Fruit fly (Drosophila melanogaster) S2 (cell line): ENCODE measurements around the gene CG46320.
A peak's percentile ranks its signal among the peaks of the same experiment; 100 is the strongest.

Experiments
- CG8478 ChIP-seq: fragments of >200 bp; optimal IDR thresholded peaks from 2 replicates; lab custom pipeline; 2018
- CTCF ChIP-seq, 2 experiments: fragments of >200 bp; optimal IDR thresholded peaks; 2 replicates each; lab custom pipeline; 2018

CG46320 gene

DNA sequence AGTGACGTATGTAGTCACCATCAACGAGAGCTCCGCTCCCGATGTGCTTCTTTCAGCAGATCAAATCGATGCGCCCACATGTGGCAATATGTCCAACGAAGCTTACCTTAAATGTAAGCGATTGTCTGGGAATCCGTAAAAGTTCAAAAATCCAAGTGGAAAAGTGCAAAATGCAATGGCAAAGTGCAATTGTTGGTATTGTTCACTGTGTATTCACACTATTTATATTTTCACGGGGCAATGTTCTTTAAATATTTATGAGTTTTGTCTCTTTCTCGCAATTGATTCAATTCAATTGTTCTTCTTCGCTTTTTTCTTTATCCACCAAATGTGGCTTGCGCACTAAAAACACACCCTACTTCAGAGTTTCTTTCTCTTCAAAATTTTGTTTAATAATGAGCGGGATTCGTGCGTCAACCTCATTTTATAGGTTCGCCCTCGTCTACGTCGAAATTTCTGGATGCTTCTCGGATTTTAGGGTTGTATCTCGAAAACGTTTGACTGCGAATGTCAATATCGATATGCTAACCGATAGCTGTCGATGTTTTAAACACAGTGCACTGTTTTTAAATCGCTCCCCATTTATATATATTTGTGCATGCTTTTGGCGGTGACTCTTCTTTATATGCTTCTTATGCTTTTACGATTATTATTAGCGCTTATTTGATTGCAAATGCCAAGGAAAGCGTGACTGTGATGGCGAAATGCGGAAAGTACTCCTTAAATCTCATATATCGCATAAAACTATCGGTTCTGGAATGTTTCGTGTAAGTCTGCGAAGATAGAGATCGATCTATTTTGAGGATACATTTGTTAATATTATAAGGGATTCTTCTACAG, 88.0 kb downstream of the CG46320 start, which contains the start of gene DnaJ-1:
Gene DnaJ-1, minus strand, starts transcription at position 450 of the 840 bp plus-strand sequence.
- TF ChIP-seq CG8478 (lab: Kevin White, UChicago) (no peak), CTCF (optimal IDR thresholded peaks at IDR 0.05; lab: Kevin White, UChicago) (peak in 1 of 2 experiments; percentile 13)

DNA sequence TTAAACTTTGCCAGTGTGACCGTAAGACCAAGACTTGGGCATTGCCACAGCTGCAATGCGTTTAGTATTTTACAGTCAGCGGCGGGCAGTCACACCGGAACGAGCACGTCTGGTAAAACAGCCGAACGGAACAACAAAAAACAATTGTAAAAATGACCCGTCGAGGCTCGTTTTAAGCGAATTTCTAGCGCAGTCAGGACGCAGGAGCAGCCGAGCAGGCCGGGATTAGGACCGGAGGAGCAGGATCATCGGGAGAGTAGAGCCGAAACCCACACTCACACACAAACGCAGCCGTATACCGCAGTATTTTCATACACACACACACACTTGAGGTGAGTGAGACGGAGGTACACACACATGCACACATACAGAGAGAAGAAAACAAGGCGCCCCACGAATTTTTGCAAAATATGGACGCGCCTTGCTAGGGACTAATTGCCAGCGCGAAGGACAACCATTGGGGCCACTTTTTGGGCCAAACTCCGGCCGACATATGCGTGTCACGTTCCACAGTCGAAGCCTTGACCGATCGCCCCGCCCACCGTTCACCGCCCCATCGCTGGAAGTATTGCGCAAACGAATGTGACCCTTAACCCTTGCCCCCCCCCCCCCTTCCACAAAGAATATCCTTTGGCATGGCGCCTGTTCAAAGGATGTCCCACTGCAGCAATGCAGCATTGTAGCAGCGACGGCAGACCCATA, 89.1 kb downstream of the CG46320 start, which contains the start of gene Usp47:
Gene Usp47, plus strand, starts transcription at position 71 of the 702 bp plus-strand sequence.
- TF ChIP-seq CG8478 (lab: Kevin White, UChicago) (no peak), CTCF (optimal IDR thresholded peaks at IDR 0.05; lab: Kevin White, UChicago) (peak in 1 of 2 experiments; percentile 26)

DNA sequence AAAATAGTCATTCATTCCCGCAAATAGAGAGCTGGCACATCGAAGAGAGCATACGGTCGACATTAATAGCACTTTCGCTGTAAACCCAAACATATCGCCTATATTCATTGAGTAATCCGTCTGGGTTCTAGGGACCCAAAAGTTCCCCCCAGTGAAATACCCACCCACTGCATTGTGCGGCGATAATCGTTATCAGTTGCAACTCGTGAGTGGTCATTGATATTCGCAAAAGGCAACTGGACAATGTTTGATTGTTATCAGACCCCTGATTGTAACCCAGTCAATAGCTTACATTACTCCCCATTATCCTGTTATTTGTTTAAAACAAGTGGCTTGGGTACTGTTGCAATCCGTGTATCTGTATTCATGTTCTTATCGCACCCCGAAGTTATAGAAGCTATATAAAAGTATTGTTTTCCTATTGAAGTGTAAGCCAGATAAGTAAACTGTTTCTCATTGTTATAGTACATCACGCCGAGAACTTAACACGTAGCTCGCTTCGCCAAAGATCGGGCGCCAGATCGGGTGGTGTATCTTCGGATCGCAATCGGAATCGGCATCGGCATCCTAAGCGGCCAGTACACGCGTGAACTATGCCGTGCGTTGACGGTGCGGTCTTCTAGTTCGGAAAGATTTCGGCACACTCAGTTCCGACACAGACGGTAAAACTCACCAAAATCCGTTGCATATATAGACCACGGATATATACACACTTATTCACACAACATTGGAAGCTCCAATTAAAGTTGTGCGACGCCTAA, 89.9 kb downstream of the CG46320 start:
- TF ChIP-seq CTCF (optimal IDR thresholded peaks at IDR 0.05; lab: Kevin White, UChicago) (no peak), CG8478 (lab: Kevin White, UChicago) (no peak)

DNA sequence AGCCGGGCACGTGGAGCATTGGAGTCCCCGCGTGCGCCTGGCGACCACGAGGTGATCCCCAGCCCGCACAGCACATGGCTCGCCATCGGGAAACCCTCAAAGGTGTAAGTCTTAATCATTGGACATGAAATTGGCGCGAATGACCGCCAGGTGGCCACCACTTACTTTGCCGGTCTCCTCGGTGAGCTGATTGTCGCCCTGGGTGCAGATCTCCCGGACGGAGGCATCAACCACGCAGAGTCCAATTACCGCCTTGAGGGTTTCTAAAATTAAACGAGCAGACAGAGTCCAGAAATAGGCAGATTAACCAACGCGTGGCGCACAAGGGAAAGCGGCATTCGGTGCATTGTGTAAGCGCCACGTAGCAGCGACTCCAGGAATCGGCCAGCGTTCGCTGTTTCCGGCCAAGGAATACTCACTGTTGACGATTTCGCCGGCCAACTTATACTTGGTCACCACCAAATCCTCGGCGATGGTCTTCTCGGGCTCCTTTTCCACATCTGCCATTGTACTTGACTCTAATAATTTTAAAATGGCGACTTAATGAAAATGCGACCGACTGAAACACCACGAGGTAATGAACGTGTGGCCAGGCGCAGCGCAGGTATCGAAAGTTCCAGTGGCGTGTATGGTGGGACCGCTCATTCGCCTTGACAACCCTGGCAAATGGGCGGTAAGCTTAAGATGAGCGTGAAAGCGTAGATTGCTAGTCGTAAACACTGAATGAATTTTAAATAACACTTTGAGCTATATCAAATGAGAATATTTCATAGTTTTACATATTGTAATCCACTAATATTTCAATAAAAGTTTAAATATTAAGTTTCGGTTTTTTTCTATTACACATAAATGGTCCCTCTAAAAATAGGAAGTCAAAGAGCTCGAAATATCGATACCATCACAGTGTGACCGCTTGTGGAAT, 101.3 kb downstream of the CG46320 start, which contains the start of gene CG10576:
Gene CG10576, minus strand, starts transcription at position 781 of the 922 bp plus-strand sequence.
- no peak for TF ChIP-seq CG8478 (lab: Kevin White, UChicago)
- peak; percentile 30 to 59 for TF ChIP-seq CTCF (optimal IDR thresholded peaks at IDR 0.05; lab: Kevin White, UChicago)

DNA sequence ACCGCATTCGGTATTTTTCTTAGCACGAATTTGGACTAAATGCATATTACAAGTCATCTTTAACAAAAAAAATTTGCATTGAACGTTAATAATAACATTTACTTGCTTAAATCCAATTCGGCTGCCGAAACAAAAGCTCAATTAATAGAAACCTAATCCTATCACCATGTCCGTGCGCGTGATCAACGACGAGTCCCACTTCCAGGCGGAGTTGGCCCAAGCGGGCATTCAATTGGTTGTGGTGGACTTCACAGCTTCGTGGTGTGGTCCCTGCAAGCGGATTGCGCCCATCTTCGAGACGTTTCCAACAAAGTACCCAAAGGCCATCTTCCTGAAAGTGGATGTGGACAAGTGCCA, 101.9 kb downstream of the CG46320 start, which contains the start of gene Txl:
Gene Txl, plus strand, starts transcription at position 3 of the 357 bp plus-strand sequence.
- TF ChIP-seq CG8478 (lab: Kevin White, UChicago) (no peak), CTCF (optimal IDR thresholded peaks at IDR 0.05; lab: Kevin White, UChicago) (no peak)

DNA sequence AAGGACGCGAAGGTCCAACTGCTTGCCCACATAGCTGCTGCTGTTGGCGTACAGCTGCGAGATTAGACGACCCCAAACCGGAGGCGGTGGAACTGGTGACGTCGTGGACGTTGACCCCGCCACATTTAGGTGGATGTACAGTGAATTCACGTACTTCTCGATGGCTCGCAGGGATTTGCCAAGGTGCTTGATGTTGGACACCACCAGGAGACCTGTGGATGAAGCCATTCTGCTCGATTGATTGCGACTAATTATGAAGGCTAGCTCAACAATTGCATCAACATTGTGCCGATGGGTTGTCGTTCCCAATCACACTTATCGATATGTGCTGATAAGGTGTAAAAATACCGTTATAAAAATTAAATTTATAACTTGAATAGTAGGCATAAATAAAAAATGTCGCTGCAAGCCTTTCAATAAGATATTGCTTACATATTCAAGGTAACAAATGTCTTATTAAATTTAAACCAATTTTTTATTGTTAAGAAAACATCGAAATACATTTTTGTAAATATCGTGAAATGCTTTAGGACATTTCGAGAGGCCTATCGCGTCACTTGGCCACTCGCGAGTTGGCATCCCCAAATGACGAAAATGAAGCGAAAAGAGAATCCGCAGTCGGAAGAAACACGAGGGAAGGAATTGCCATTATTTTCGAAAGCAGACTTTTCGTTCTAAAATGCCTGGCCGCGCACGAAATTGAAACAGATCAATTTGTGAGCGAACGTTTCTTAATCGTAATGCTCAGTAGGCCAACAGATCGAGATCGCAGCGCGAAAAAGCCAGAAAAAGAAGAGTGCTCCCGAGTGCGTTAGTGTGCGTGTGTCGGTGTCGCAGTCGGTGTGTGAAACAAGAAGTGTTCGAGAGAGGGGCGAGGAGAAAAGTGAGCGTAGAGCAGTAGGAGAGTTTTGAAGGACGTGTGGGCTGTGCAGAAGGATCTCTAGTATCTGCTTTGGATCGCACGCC, 104.9 kb downstream of the CG46320 start, which contains the start of the genes Ppat-Dpck and scny:
Gene Ppat-Dpck, minus strand, starts transcription at position 263 of the 966 bp plus-strand sequence.
Gene scny, plus strand, starts transcription at position 471 of the 966 bp plus-strand sequence.
- TF ChIP-seq CG8478 (lab: Kevin White, UChicago) (no peak), CTCF (optimal IDR thresholded peaks at IDR 0.05; lab: Kevin White, UChicago) (peak in 1 of 2 experiments; percentile 6)

DNA sequence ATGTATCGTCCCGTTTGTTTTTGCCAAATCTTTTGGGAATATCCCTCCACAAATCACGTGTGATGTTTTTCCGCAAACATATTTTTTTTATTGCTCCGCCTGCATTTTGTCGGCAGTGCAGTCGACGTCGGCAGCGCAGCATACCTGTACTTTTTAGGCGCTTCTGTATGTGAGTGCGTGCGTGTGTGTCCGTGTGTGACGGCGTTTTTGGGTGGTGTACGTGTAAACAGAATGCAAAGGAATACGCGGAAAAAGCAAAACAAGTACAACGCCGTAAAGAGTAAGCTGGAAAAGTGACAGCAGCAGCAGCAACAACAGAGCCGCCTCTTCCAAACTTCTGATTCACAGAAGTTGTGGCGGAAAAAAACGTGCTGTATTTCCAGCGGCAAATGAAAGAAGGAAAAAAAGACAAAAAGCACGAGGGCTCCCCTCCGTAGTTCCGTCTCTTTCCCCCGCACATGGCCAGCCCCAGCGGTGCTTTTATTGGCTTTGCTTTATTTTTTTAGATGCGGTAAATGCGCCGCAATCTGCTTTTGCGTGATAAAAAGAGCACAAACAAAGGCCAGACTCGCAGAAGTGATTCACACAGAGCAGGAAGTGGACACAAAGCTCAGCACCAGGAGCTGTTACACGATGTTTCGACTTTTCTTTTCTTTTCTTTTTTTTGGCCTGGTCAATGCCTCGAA, 106.3 kb downstream of the CG46320 start:
- TF ChIP-seq CTCF (optimal IDR thresholded peaks at IDR 0.05; lab: Kevin White, UChicago): no peak
- no peak for TF ChIP-seq CG8478 (lab: Kevin White, UChicago)

DNA sequence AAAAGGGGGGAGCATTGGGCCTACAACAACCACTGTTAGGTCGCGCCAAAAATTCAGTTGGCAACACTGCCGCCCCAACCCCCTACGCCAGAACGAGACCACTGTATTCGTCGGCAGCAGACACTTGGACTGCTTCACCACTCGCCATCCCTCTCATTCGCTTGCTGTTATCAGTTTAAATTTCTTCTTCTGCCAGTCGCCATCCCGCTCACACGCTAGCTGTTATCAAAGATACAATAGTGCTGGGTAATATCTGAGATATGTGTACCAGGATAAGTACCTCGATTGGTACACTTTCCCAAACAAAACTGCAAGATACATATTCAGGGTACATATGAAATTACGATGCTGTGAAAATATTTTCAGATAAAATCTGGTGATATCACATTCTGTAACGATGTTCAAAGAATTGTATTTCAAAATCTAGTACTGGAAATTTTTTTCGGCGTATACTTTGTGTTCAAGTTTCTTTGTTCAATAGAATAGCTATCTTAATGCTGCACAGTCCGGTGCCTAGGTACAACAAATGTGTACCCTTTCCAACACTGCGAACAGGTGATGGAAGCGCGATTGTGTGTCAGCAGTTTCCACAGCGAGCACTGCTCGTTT, 107.0 kb downstream of the CG46320 start:
- TF ChIP-seq CTCF (optimal IDR thresholded peaks at IDR 0.05; lab: Kevin White, UChicago): peak; percentile 38 to 61
- TF ChIP-seq CG8478 (lab: Kevin White, UChicago): no peak

DNA sequence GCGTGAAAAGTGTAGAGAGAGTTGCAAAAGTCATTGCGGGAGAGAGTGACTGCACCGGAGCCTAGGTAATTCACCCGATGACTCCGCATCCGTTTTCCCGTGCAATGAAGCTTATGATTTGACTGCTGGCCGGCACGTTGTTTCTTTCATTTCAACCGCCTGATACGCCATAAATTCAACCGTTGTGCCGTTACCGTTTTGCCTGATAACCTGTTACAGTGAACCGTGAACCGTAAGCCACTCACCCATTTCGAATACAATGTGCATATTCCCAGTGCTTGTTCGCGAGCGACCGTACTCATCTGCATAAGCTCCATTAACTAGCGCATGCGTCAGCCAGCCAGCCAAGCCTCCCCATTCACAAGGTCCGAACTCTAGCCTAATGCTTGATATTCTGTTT, 110.9 kb downstream of the CG46320 start:
- no peak for TF ChIP-seq CTCF (optimal IDR thresholded peaks at IDR 0.05; lab: Kevin White, UChicago)
- no peak for TF ChIP-seq CG8478 (lab: Kevin White, UChicago)

DNA sequence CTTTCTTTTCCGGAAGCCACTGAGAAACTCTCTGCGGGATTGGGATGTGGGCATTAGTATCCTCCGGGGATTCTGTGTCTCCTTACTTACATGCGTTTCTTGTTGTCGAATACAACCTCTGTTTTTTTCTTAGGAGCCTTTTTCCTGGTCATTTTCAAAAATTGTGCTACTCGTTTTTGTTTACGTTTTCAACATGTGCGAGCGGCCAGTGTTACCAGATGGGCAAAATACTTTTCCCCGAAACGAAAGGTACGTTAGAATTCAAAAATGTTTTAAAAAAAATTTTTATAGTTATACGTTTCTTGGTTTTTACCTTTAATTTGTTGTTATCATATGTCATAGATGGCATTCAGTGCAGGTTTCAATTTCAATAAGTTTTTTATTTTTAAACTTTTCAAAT, 113.2 kb downstream of the CG46320 start, which contains the start of gene vito:
Gene vito, minus strand, starts transcription at position 220 of the 400 bp plus-strand sequence.
- TF ChIP-seq CG8478 (lab: Kevin White, UChicago): no peak
- no peak for TF ChIP-seq CTCF (optimal IDR thresholded peaks at IDR 0.05; lab: Kevin White, UChicago)
